Fruit fly (Drosophila melanogaster) S2 (cell line): ENCODE data around the gene CG5381.

Experiments used
- CG8478 ChIP-seq: fragments of >200 bp; optimal IDR thresholded peaks from 2 replicates; lab custom pipeline; 2018
- CTCF ChIP-seq, 2 experiments: fragments of >200 bp; optimal IDR thresholded peaks; 2 replicates each; lab custom pipeline; 2018

Gene CG5381

DNA sequence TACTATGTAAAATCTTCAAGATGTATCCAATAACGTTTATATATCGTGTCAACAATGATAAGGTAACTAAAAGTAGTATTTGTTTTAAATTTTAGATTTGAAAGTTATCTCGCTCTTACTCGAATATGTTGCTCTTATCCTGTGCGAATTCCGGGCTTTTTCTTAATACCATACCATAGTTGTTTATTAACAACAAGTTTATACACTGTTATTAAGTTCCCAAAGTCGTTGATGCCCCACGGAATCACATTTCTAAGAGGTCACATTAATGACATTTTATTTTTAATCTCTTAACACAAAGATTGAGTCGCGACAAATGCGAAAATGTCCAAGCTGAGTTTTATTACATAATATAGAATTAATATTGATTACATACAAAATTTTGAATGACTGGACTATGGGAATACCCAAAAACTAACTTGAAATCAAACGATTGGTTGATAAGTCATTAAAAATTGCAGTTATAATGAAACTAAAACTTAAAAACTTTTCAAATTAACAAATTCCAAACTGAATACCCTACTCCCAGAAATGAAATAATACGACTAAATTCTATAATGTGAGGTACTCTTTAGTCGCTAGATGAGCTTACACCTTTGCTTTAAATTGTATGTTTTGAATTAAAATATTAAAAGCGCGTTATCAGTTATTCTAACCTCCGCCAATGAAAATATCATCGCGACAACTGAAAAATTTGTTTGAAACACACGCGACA, at the start of gene CG5381:
Gene CG5381, minus strand, starts transcription at position 330 of the 715 bp plus-strand sequence.
- TF ChIP-seq CTCF (optimal IDR thresholded peaks at IDR 0.05; lab: Kevin White, UChicago) (no peak), CG8478 (lab: Kevin White, UChicago) (no peak)

DNA sequence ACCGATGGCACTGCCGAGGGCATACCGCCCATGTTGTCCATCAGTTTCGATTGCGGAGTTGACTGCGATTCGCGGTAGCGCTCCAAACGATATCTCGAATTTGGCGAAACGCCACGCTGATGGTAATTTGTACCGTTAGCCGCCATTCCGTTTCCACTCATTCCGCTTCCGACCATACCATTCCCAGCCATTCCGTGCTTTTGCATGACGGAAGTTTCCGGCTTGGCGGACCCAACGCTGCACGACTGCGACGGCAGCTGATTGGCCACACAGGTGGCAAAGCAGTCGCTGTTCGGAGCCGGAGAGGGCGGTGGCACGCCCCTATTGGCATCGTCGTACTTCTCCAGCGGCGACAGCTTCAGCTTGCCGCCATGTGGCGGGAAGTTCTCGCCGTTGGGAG, 49.4 kb upstream of the CG5381 start:
- TF ChIP-seq CG8478 (lab: Kevin White, UChicago) (no peak), CTCF (optimal IDR thresholded peaks at IDR 0.05; lab: Kevin White, UChicago) (no peak)

DNA sequence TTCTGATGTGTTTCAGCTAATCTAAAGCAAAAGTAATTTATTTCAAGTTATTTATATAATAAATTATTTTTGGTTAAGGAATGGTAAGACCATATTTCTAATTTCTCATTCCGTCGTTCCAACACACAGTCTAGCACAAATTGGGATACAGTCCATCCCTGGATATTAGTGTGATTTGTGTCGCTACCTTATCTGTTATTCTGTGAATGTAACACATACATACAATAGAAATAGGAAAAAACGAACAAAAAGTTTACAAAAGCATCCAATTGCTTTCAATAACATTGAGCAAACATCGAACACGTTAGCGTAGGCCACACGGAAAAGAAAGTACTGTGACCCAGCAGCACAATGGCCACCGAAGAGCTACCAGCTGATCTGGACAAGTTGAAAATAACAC, 43.6 kb upstream of the CG5381 start, which contains the start of gene CG5056:
Gene CG5056, plus strand, starts transcription at position 168 of the 400 bp plus-strand sequence.
- TF ChIP-seq CTCF (optimal IDR thresholded peaks at IDR 0.05; lab: Kevin White, UChicago) (no peak), CG8478 (lab: Kevin White, UChicago) (no peak)

DNA sequence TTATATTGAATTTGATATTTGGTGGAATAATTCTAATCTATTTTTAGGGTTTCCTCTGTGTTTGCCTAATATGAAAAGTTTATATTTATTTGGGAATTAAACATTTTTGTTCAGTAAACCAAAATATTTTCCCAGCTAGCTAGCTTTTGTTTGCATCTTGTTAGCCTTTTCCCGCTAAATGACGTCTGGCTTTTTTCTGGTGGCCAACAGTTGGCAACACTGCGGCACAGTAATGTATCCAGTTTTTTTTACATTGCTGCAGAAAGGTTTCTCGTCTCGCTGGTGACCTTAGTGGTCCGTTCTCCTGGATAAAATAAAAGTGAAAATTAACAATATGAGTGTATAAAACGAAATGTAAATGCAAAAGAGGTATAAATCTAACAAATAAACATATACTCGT, 41.3 kb upstream of the CG5381 start, which contains the start of gene lft:
Gene lft, plus strand, starts transcription at position 243 of the 400 bp plus-strand sequence.
- no peak for TF ChIP-seq CG8478 (lab: Kevin White, UChicago)
- TF ChIP-seq CTCF (optimal IDR thresholded peaks at IDR 0.05; lab: Kevin White, UChicago): no peak

DNA sequence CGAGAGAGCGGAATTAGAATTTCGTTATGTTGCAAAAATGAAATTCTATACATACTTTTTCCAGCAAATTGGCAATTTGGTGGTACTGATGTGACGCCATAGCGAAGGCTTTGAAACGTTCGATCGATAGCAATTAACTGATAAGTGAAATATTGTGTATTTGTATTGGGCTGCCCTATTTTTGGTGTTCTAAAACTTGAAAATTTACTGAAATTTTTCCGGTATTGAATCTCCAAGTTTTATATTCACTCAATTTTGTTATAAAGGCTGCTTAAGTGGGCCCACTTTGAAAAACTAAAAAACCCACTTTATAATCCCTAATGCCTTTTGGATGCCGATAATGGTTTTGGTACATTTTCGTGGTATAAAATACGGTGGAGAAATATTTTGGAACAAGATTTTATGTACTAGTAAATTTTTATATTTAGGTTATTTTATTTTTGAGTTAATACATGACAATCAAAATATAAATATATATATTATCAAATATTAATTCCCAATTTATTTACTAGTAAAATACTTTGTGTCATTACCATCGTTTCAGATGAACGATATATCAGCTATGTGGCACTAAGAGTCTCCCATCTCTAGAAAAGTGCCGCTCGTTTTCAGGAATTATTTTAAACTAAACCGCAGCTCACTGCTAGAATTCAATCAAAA, 39.6 kb upstream of the CG5381 start, which contains the start of the genes Cand1 and pim:
Gene Cand1, minus strand, starts transcription at position 300 of the 660 bp plus-strand sequence.
Gene pim, plus strand, starts transcription at position 582 of the 660 bp plus-strand sequence.
- TF ChIP-seq CG8478 (lab: Kevin White, UChicago) (no peak), CTCF (optimal IDR thresholded peaks at IDR 0.05; lab: Kevin White, UChicago) (no peak)

DNA sequence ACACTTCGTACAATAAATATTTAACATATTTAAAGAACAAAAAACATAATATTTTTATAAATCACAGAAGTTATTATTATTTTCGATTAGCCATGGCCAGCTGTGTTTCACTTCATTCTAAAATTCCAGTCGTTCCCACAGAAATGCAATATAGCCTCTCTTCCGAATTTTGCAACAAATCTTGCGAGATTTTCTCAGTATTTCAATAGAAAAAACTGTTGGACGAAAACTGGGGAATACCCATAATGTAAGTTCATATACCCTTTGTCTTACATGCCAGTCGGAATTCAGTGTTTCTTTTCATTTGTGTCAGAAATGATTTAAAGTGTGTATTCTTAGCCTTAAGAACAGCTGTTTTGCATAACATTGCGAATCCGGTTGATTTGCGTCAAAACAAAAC, 33.6 kb upstream of the CG5381 start, which contains the start of the genes CtsL4 and ClpP:
Gene CtsL4, minus strand, starts transcription at position 90 of the 400 bp plus-strand sequence.
Gene ClpP, plus strand, starts transcription at position 288 of the 400 bp plus-strand sequence.
- TF ChIP-seq CTCF (optimal IDR thresholded peaks at IDR 0.05; lab: Kevin White, UChicago): no peak
- no peak for TF ChIP-seq CG8478 (lab: Kevin White, UChicago)

DNA sequence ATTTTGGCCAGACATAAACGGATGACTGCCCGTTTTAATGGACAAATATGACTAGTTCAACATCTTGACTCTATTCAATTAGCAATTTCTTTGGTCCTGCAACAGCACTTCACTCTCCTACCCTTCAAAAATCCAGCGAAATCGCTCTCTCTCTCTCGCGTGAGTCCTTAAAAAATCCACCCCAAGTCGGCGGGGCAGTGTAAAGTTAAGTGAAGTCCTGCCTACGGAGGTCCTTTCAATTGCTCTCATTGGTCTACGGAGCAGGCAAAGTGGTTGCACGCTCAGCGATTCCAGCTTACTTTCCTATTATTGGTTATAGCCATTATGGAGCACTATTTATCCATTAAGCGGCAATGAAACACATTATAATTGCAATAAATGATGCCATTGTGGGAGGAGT, 31.0 kb upstream of the CG5381 start, which contains the start of gene CG34367:
Gene CG34367, minus strand, starts transcription at position 35 of the 400 bp plus-strand sequence.
- TF ChIP-seq CG8478 (lab: Kevin White, UChicago) (no peak), CTCF (optimal IDR thresholded peaks at IDR 0.05; lab: Kevin White, UChicago) (no peak)

DNA sequence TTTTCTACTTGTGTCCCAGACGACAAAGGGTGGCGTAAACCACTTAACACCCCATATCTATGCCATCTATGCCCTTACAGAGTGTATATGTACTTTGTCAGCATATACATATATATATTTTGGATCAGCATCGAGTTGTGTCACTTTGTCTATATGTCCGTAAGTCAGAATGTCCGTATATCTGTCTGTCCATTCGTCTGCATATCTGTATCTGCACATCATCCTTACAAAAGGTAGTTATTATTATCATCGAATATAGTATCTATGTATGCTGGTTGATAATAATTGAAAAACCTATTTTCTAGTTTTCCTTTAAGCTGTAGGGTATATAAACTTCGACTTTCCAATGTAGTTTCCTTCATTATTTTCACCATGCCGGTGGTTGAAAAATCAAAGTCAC, 28.2 kb upstream of the CG5381 start:
- TF ChIP-seq CTCF (optimal IDR thresholded peaks at IDR 0.05; lab: Kevin White, UChicago) (no peak), CG8478 (lab: Kevin White, UChicago) (no peak)

DNA sequence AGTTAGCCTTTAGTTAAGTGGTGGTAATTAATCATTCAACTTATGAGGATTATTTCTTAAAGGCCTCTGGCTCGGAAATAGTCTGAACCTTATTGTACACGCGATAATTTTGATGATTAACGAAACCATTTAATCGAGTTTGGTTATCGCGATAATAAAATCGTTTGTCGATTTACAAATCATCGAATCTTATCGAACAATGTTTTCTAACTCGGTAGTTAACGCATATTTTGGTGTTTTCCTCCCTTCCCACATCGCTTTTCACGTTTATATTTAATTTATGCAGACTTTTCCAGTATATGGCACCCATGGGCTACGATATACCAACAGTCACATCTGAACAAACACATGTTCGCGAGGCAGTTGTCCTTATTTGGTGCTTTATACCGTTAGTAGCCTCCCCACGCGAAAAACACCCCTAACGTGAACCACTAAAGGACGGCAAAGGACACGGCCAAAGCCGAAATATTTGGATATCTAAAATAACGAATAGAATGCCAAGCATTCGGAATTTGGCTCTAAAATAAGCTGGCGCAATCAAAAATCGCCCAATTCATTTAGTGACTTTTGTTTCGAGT, 21.2 kb upstream of the CG5381 start, which contains the start of gene Frmd5:
Gene Frmd5, plus strand, starts transcription at position 414 of the 578 bp plus-strand sequence.
- no peak for TF ChIP-seq CTCF (optimal IDR thresholded peaks at IDR 0.05; lab: Kevin White, UChicago)
- TF ChIP-seq CG8478 (lab: Kevin White, UChicago): no peak

DNA sequence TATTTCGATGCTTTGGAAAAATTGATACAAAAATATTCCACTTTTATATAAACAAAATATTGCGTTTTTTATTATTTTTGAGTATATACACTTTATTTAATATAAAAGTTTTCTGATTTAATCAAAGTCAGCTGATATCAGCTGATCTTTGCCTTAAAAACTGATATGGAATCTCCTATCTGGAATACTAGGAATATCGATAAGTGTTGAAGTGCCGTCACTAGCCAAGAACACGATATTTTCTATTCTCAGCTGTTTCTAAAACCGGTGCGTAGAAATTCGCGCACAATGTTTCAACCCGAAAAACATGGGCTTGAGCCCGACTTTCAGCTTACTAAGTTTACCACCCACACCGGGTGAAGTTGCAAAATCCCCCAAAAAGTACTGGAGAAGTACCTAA, 19.6 kb upstream of the CG5381 start, which contains the start of gene Sps2:
Gene Sps2, plus strand, starts transcription at position 124 of the 400 bp plus-strand sequence.
- TF ChIP-seq CG8478 (lab: Kevin White, UChicago): no peak
- no peak for TF ChIP-seq CTCF (optimal IDR thresholded peaks at IDR 0.05; lab: Kevin White, UChicago)

DNA sequence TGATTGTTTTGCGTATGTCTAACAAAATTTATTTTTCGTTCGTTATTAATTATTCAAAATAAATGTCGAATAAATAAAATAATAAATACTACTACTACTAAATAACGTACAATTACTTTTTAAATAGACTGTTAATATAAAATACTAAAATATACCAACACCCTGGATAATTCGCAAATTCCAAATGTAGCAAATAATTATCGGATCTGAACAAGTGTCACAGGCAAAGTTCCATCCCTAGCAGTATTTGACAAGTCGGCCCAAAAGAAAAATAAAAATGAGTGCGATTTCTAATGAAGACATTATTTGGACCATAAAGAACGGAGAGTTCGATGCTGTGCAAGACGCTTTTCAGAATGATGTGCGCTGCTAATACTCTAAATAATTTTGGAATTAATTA, 18.5 kb upstream of the CG5381 start, which contains the start of gene CG31715:
Gene CG31715, plus strand, starts transcription at position 212 of the 400 bp plus-strand sequence.
- TF ChIP-seq CG8478 (lab: Kevin White, UChicago): no peak
- TF ChIP-seq CTCF (optimal IDR thresholded peaks at IDR 0.05; lab: Kevin White, UChicago): no peak

DNA sequence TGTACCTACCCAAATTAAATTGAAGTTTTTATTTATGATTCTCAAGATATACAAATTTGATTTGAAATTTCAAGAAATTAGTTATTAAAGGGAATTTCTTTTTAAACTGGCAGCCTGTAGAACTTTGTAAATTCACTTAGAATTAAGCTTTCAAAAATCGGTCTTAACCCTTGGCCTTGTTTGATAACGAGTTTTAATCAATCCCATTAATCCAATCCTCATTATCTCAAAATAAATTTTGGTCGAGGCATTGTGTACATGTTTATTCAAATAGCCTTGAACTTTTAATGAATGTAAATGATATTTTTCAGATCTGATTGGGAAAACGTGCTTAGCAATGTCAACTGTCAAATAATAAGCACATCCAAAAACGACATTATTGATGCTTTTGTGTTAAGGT, 16.9 kb upstream of the CG5381 start:
- TF ChIP-seq CG8478 (lab: Kevin White, UChicago): no peak
- TF ChIP-seq CTCF (optimal IDR thresholded peaks at IDR 0.05; lab: Kevin White, UChicago): no peak

DNA sequence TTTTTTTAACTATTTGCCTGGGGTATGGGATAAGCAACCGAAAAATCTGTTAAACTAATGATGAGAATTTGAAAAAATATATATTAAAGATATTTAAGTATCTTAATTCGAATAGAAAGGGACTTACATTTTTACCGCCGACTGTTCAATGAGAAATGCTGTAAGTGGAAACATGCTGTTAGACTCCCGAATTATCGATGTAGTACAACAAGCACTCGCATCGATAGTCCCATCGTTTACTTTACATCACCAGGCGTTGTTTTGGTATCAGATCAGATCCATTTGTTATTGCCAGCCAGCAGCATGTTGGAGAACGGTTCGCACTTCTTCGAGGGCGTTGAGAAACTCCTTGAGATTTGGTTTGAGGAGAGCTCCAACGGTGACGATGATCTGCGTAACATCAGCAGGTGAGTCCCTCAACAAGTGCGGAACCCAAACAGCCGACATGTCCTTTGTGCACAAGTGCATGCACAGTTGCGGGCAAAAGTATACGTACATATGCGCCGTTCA, 16.4 kb upstream of the CG5381 start, which contains the start of gene SamDC:
Gene SamDC, plus strand, starts transcription at position 246 of the 510 bp plus-strand sequence.
- TF ChIP-seq CTCF (optimal IDR thresholded peaks at IDR 0.05; lab: Kevin White, UChicago) (peak in 1 of 2 experiments; percentile 15), CG8478 (lab: Kevin White, UChicago) (no peak)

DNA sequence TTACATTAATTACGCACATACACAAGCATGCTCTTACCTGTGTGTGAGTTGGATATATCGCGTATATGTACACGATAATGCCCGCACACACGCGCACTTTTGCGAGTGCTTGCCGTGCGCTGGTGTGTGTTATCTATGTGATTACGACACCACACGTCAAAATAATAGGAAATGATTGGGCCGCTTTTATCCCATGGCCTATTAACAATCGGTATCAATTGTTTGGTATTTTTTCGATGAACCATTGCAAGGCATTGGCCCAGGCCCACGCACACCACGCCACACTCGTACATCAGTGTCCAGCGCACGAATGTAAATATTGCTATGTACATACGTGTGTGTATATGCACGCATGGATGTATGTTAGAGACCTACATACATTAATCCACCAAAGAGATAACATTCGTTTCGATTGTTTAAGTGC, 12.0 kb upstream of the CG5381 start:
- TF ChIP-seq CTCF (optimal IDR thresholded peaks at IDR 0.05; lab: Kevin White, UChicago): no peak
- no peak for TF ChIP-seq CG8478 (lab: Kevin White, UChicago)
